Fruit fly (Drosophila melanogaster): ENCODE results near the gene COX7A.
A peak's percentile ranks its signal among the peaks of the same experiment; 100 is the strongest.

DNA sequence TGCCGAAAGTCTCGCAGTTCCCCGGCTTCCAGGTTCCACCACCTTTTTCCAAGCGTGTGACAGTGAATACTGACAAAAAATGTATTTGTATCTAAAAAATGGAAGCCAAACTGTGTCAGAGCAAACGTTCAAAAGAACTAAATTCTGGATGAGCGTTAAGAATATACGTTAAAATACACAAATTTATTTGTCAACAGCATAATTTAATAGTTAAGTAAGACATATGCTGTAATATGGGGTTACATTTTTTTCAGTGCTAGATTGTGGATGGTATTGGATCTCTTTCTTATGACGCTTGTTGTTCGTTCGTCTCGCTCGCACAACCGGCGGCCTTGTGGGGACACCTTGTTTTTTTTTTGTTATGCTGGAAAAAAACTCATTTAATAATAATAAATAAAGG is 14.7 kb upstream of the COX7A start:
- TF ChIP-seq CG13775 (GFP tag; optimal IDR thresholded peaks at IDR 0.05) (peak; percentile 94), CG9797 (GFP tag; optimal IDR thresholded peaks at IDR 0.05) (no peak), Nf-YC (tag; optimal IDR thresholded peaks at IDR 0.05) (peak; percentile 51), Spps (tag; optimal IDR thresholded peaks at IDR 0.05) (peak; percentile 70), MBD-R2 (GFP tag; IDR thresholded peaks at IDR 0.05) (peak; percentile 90), Lim3 (GFP tag; IDR thresholded peaks at IDR 0.05) (peak; percentile 80), CoRest (tag; optimal IDR thresholded peaks at IDR 0.05) (peak; percentile 92), usp (GFP tag; optimal IDR thresholded peaks at IDR 0.05) (no peak), ftz-f1 (GFP tag; optimal IDR thresholded peaks at IDR 0.05) (peak; percentile 94), CTCF (GFP tag; optimal IDR thresholded peaks at IDR 0.05) (peak; percentile 51)
